Worm (Caenorhabditis elegans): ENCODE measurements around the gene F25B4.8.

Gene F25B4.8

DNA sequence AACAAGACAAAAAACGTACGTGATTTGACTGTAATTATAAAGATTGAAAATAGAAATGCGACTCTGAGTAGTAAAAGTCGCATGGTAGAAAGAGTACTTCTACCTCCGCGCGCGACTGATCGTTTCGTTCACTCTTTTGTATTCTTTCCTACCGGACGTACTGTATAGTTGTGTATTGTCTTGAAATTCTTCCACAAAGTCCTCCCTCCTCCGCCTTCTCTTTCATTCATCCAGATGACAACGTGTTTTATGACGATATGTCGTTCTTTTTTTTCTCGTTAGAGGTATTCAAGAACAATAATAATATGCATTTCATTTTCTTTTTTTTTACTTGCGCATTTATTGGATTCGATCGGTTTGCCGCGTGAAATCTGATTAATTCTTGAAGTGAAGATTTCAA, 34.9 kb upstream of the F25B4.8 start, which contains the start of gene K09H11.4:
TSS of gene K09H11.4 (minus strand) at position 101 of the 400 bp plus-strand sequence.
- no peak for TF ChIP-seq dpl-1 (GFP tag; optimal IDR thresholded peaks at IDR 0.05)
- TF ChIP-seq aha-1 (tag): no peak
- no peak for TF ChIP-seq ceh-82 (tag; optimal IDR thresholded peaks at IDR 0.05)
- no peak for TF ChIP-seq T26A8.4 (GFP tag; IDR thresholded peaks at IDR 0.05)
- no peak for TF ChIP-seq ama-1 (optimal IDR thresholded peaks at IDR 0.05)
- no peak for TF ChIP-seq lin-38 (GFP tag; IDR thresholded peaks at IDR 0.05)
- no peak for TF ChIP-seq F10B5.3 (tag; optimal IDR thresholded peaks at IDR 0.05)
- TF ChIP-seq hmg-1.1 (GFP tag; IDR thresholded peaks at IDR 0.05): no peak
- no peak for TF ChIP-seq ceh-20 (GFP tag; IDR thresholded peaks at IDR 0.05)
- TF ChIP-seq nhr-28 (tag; optimal IDR thresholded peaks at IDR 0.05): no peak
- no peak for TF ChIP-seq F26F4.8 (GFP tag; conservative IDR thresholded peaks at IDR 0.05)
- no peak for TF ChIP-seq tra-1 (GFP tag; IDR thresholded peaks at IDR 0.05)
- no peak for TF ChIP-seq mes-2 (tag; optimal IDR thresholded peaks at IDR 0.05; ENCODE audit: poor library complexity, severe bottlenecking)
- TF ChIP-seq ceh-28 (tag; optimal IDR thresholded peaks at IDR 0.05): no peak
- no peak for TF ChIP-seq unc-130 (GFP tag; optimal IDR thresholded peaks at IDR 0.05)
- TF ChIP-seq nhr-42 (GFP tag; IDR thresholded peaks at IDR 0.05): no peak
- TF ChIP-seq dve-1 (tag; optimal IDR thresholded peaks at IDR 0.05; ENCODE audit: insufficient read depth): no peak
- TF ChIP-seq dmd-9 (GFP tag; IDR thresholded peaks at IDR 0.05): no peak
- TF ChIP-seq nhr-237 (tag; optimal IDR thresholded peaks at IDR 0.05): no peak

DNA sequence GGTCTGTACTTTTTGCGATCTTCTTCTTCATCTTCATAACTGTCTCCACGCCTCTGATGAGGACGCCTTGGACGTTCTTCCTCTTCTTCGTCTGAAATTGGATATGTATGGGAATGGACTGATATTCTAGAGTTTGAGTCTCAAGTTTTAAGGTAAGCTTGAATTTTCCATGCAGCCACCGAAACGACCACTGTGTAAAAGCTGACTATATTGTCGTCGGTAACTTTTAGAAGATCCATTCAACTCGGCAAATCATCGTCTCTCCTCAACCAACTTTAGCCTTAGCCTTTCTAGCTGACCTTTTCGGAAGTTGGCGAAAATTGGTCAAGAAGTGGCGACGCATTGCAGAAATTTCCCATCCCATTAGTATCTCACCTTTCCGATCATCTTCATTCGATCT, 32.9 kb upstream of the F25B4.8 start:
- TF ChIP-seq unc-62 (GFP tag; optimal IDR thresholded peaks at IDR 0.05 in 1 of 2) (peak in 1 of 2 experiments; percentile 90), unc-62 (tag; optimal IDR thresholded peaks at IDR 0.05) (no peak), vab-7 (GFP tag; IDR thresholded peaks at IDR 0.05) (no peak)

DNA sequence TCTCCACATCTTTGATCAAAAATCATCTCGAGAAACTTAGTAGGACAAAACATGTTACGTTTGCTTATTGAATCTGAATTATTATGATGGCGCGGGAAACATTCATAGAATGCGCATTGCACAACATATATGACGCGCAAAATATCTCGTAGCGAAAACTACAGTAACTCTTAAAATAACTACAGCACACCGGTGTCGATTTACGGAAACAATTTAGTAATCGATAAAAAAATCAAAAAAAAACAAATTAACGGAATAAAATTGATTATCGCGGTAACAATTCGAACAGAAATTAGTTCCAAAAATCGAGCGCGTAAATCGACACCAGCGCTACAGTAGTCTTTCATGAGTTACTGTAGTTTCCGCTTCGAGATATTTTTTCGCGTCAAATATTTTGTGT, 30.6 kb upstream of the F25B4.8 start:
- no peak for TF ChIP-seq T26A8.4 (GFP tag; IDR thresholded peaks at IDR 0.05)
- no peak for TF ChIP-seq skn-1 (tag; optimal IDR thresholded peaks at IDR 0.05)
- TF ChIP-seq hif-1 (tag; optimal IDR thresholded peaks at IDR 0.05): no peak
- TF ChIP-seq nhr-11 (tag; optimal IDR thresholded peaks at IDR 0.05): no peak
- TF ChIP-seq unc-39 (tag; optimal IDR thresholded peaks at IDR 0.05): no peak
- no peak for TF ChIP-seq zip-2 (tag; optimal IDR thresholded peaks at IDR 0.05)
- no peak for TF ChIP-seq ZK546.5 (tag; optimal IDR thresholded peaks at IDR 0.05)
- no peak for TF ChIP-seq nhr-237 (tag; optimal IDR thresholded peaks at IDR 0.05)
- no peak for TF ChIP-seq lin-15B (tag; optimal IDR thresholded peaks at IDR 0.05)
- TF ChIP-seq ama-1 (optimal IDR thresholded peaks at IDR 0.05): no peak
- no peak for TF ChIP-seq arid-1 (GFP tag; conservative IDR thresholded peaks at IDR 0.05)
- TF ChIP-seq php-3 (GFP tag; IDR thresholded peaks at IDR 0.05): no peak
- no peak for TF ChIP-seq Y105C5A.15 (GFP tag; IDR thresholded peaks at IDR 0.05)
- no peak for TF ChIP-seq nhr-42 (GFP tag; IDR thresholded peaks at IDR 0.05)

DNA sequence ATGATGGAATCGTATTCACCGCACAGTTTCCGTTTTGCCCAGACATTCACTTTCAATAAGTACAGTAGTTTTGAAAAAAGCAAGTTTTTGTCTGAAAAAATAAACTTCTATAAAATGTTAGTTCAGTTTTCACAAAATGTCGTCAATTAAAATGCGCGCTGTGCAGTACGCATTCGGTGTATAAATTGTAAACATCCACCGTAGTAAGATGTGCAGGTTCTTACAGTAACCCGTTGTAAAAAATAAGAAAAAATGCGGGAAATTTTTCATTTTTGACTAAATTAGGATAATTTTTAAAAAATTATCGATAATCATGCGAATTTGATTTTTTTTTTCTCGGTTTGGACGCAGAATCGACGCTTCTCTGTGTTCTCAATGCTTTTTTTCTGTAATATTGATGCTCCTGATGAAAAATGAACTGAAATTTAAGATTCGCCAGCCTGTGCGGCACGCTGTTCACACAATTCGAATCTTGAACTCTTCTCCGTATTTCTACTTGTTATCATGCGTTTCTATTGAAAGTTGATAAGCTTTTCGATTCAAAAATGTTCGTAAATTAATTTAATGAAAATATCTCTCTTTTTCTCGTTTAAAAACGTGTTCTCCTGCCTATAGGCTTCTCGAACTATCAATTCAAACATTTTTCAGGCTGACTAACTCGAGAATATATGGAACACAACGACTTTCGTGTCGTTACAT, 25.9 kb upstream of the F25B4.8 start, which contains the start of gene rga-3:
TSS of gene rga-3 (plus strand) at position 649 of the 699 bp plus-strand sequence.
- TF ChIP-seq ceh-44 (GFP tag; IDR thresholded peaks at IDR 0.05): 0 out of 2 replicates have a peak, but pooled peaks have one; percentile 12
- no peak for TF ChIP-seq tra-1 (GFP tag; IDR thresholded peaks at IDR 0.05)
- no peak for TF ChIP-seq sdz-12 (GFP tag; optimal IDR thresholded peaks at IDR 0.05)
- TF ChIP-seq ztf-7 (tag; optimal IDR thresholded peaks at IDR 0.05): no peak
- TF ChIP-seq lin-38 (GFP tag; IDR thresholded peaks at IDR 0.05): peak; percentile 80
- no peak for TF ChIP-seq Y105C5A.15 (GFP tag; IDR thresholded peaks at IDR 0.05)
- no peak for TF ChIP-seq attf-4 (tag; optimal IDR thresholded peaks at IDR 0.05)
- peak; percentile 97 for TF ChIP-seq Y48G9A.11 (GFP tag; IDR thresholded peaks at IDR 0.05)
- TF ChIP-seq ZK337.2 (GFP tag; IDR thresholded peaks at IDR 0.05): no peak
- TF ChIP-seq set-16 (GFP tag; IDR thresholded peaks at IDR 0.05): no peak
- TF ChIP-seq ctbp-1 (GFP tag; IDR thresholded peaks at IDR 0.05): no peak
- TF ChIP-seq snpc-1.2 (GFP tag; IDR thresholded peaks at IDR 0.05): peak; percentile 76
- TF ChIP-seq mdt-29 (GFP tag; IDR thresholded peaks at IDR 0.05): no peak
- peak; percentile 95 for TF ChIP-seq F49E8.2 (tag; optimal IDR thresholded peaks at IDR 0.05; ENCODE audit: borderline replicate concordance)
- no peak for TF ChIP-seq ceh-82 (tag; optimal IDR thresholded peaks at IDR 0.05)
- no peak for TF ChIP-seq aha-1 (tag)
- no peak for TF ChIP-seq mep-1 (tag; optimal IDR thresholded peaks at IDR 0.05)
- TF ChIP-seq unc-130 (GFP tag; optimal IDR thresholded peaks at IDR 0.05): peak; percentile 97
- TF ChIP-seq unc-62 (GFP tag; optimal IDR thresholded peaks at IDR 0.05 in 1 of 2): peak in 1 of 2 experiments; percentile 34
- TF ChIP-seq unc-62 (tag; optimal IDR thresholded peaks at IDR 0.05): no peak
- TF ChIP-seq snpc-4 (tag; optimal IDR thresholded peaks at IDR 0.05): no peak
- TF ChIP-seq tag-97 (GFP tag; IDR thresholded peaks at IDR 0.05): no peak
